Worm (Caenorhabditis elegans): ENCODE results near the gene C11E4.8.
A peak's percentile ranks its signal among the peaks of the same experiment; 100 is the strongest.

Gene C11E4.8

DNA sequence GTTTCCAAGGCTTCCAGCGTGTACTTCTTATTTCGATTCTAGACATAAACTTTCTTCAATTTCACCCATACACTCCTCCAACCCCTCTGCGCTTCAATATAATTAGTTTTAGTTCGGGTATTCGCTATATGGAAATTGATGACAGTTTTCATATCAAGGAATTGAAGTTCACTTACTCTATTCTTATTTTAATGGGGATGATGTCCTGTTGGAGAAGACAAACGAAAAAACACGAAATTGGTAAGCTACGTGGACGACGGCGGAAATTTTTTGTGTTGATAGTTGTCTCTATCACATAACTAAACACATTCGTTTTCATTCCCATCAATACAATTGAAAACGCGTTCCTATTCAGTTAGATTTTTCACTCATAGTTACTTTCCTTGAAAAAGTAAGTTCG, 15.1 kb downstream of the C11E4.8 start, which contains the start of gene F34H10.5:
Gene F34H10.5 (plus strand): TSS at position 301 of the 400 bp plus-strand sequence.
- no peak for TF ChIP-seq zip-4 (GFP tag; optimal IDR thresholded peaks at IDR 0.05)
- no peak for TF ChIP-seq ceh-90 (tag; optimal IDR thresholded peaks at IDR 0.05)
- no peak for TF ChIP-seq fos-1 (tag; optimal IDR thresholded peaks at IDR 0.05)
- no peak for TF ChIP-seq mdl-1 (tag; optimal IDR thresholded peaks at IDR 0.05)
- no peak for TF ChIP-seq F16B12.6 (tag; optimal IDR thresholded peaks at IDR 0.05)
- no peak for TF ChIP-seq mab-9 (GFP tag; IDR thresholded peaks at IDR 0.05)
- TF ChIP-seq lin-39 (tag; optimal IDR thresholded peaks at IDR 0.05): no peak
- TF ChIP-seq lin-13 (GFP tag; optimal IDR thresholded peaks at IDR 0.05): no peak
- no peak for TF ChIP-seq pqm-1 (tag; optimal IDR thresholded peaks at IDR 0.05)
- TF ChIP-seq nhr-84 (tag; optimal IDR thresholded peaks at IDR 0.05): no peak
- no peak for TF ChIP-seq sox-4 (tag; optimal IDR thresholded peaks at IDR 0.05)
- no peak for TF ChIP-seq nhr-47 (tag; optimal IDR thresholded peaks at IDR 0.05)
- no peak for TF ChIP-seq sup-37 (GFP tag; optimal IDR thresholded peaks at IDR 0.05)
- TF ChIP-seq nhr-12 (tag; optimal IDR thresholded peaks at IDR 0.05): no peak
- TF ChIP-seq alr-1 (tag; optimal IDR thresholded peaks at IDR 0.05; ENCODE audit: borderline replicate concordance): no peak

DNA sequence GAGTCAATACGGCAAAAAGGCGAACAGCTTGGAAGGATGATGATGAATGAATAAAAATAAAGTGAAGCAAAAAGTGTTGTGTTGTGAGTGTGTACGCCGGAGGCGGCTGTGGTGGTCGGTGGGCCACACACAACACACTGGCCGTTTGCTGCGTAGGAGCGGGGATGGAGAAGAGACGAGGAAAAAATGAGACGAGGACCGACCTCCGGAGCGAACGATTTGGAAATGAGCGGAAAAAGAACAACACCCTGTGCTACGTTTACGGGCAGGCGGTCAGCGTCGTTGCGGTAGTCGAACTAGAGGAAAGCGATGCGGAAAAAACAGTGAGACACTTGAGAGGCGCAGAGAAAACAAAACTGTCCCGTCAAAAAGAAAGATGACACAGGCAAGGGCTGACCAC, 16.9 kb downstream of the C11E4.8 start:
- peak in 1 of 2 experiments; percentile 5 for TF ChIP-seq lin-35 (GFP tag; optimal IDR thresholded peaks at IDR 0.05)
- no peak for TF ChIP-seq ama-1 (optimal IDR thresholded peaks at IDR 0.05)
- no peak for TF ChIP-seq zag-1 (tag; optimal IDR thresholded peaks at IDR 0.05)
- no peak for TF ChIP-seq efl-1 (optimal IDR thresholded peaks at IDR 0.05)
- TF ChIP-seq efl-1 (GFP tag; optimal IDR thresholded peaks at IDR 0.05 in 1 of 2): peak in 1 of 2 experiments; percentile 53
- peak; percentile 20 for TF ChIP-seq lin-14 (GFP tag; optimal IDR thresholded peaks at IDR 0.05)
- TF ChIP-seq lin-13 (GFP tag; optimal IDR thresholded peaks at IDR 0.05): no peak
- no peak for TF ChIP-seq tbx-2 (tag; optimal IDR thresholded peaks at IDR 0.05)
- TF ChIP-seq mef-2 (tag; optimal IDR thresholded peaks at IDR 0.05): no peak
- TF ChIP-seq C04F5.9 (tag; optimal IDR thresholded peaks at IDR 0.05): no peak
- no peak for TF ChIP-seq hlh-4 (tag; optimal IDR thresholded peaks at IDR 0.05)
- TF ChIP-seq ztf-11 (tag; optimal IDR thresholded peaks at IDR 0.05): no peak
- no peak for TF ChIP-seq snpc-4 (tag; optimal IDR thresholded peaks at IDR 0.05)
- TF ChIP-seq mab-9 (GFP tag; IDR thresholded peaks at IDR 0.05): no peak
- no peak for TF ChIP-seq dpl-1 (GFP tag; optimal IDR thresholded peaks at IDR 0.05)
- TF ChIP-seq ceh-63 (GFP tag; optimal IDR thresholded peaks at IDR 0.05): no peak
- TF ChIP-seq ceh-82 (tag; optimal IDR thresholded peaks at IDR 0.05): peak in 1 of 3 experiments; percentile 2
- TF ChIP-seq nhr-28 (tag; optimal IDR thresholded peaks at IDR 0.05): no peak
- no peak for TF ChIP-seq lsy-2 (tag; optimal IDR thresholded peaks at IDR 0.05)
- TF ChIP-seq rnt-1 (tag; optimal IDR thresholded peaks at IDR 0.05): no peak
- TF ChIP-seq pag-3 (tag; optimal IDR thresholded peaks at IDR 0.05; ENCODE audit: borderline replicate concordance, insufficient read depth): no peak
- no peak for TF ChIP-seq unc-30 (tag; optimal IDR thresholded peaks at IDR 0.05)
- no peak for TF ChIP-seq zip-4 (GFP tag; optimal IDR thresholded peaks at IDR 0.05)
- TF ChIP-seq nhr-12 (tag; optimal IDR thresholded peaks at IDR 0.05): no peak
- TF ChIP-seq ets-5 (GFP tag; IDR thresholded peaks at IDR 0.05): no peak
- TF ChIP-seq blmp-1 (tag; optimal IDR thresholded peaks at IDR 0.05): peak; percentile 25

ce11 chrX:9637700-9638099, 17.5 kb downstream of the C11E4.8 start:
- no peak for TF ChIP-seq alr-1 (tag; optimal IDR thresholded peaks at IDR 0.05; ENCODE audit: borderline replicate concordance)
- no peak for TF ChIP-seq C34B4.2 (tag; optimal IDR thresholded peaks at IDR 0.05)
- no peak for TF ChIP-seq nhr-28 (tag; optimal IDR thresholded peaks at IDR 0.05)
- no peak for TF ChIP-seq tlp-1 (tag; optimal IDR thresholded peaks at IDR 0.05)
- TF ChIP-seq unc-62 (GFP tag; optimal IDR thresholded peaks at IDR 0.05): no peak
- TF ChIP-seq ztf-11 (tag; optimal IDR thresholded peaks at IDR 0.05): no peak
- no peak for TF ChIP-seq sptf-1 (tag; optimal IDR thresholded peaks at IDR 0.05)
- no peak for TF ChIP-seq egl-13 (tag; optimal IDR thresholded peaks at IDR 0.05)
- TF ChIP-seq irx-1 (tag; optimal IDR thresholded peaks at IDR 0.05): peak; percentile 13
- TF ChIP-seq ceh-82 (tag; optimal IDR thresholded peaks at IDR 0.05): peak; percentile 11 to 24 (median 20)
- peak; percentile 53 for TF ChIP-seq xbp-1 (tag; optimal IDR thresholded peaks at IDR 0.05)
- no peak for TF ChIP-seq snpc-4 (tag; optimal IDR thresholded peaks at IDR 0.05)
- TF ChIP-seq ceh-88 (GFP tag; IDR thresholded peaks at IDR 0.05): no peak
- peak; percentile 37 for TF ChIP-seq dsc-1 (tag; optimal IDR thresholded peaks at IDR 0.05)
- TF ChIP-seq blmp-1 (tag; optimal IDR thresholded peaks at IDR 0.05): peak; percentile 16
- TF ChIP-seq fkh-8 (tag; optimal IDR thresholded peaks at IDR 0.05): no peak
- TF ChIP-seq dpl-1 (GFP tag; optimal IDR thresholded peaks at IDR 0.05): peak in 1 of 3 experiments; percentile 10
- TF ChIP-seq zag-1 (tag; optimal IDR thresholded peaks at IDR 0.05): no peak
- no peak for TF ChIP-seq Y116A8C.19 (tag; optimal IDR thresholded peaks at IDR 0.05; ENCODE audit: borderline replicate concordance)
- TF ChIP-seq pqm-1 (tag; optimal IDR thresholded peaks at IDR 0.05): no peak
- peak in 1 of 2 experiments; percentile 37 for TF ChIP-seq lsy-2 (tag; optimal IDR thresholded peaks at IDR 0.05)
- no peak for TF ChIP-seq unc-130 (tag; optimal IDR thresholded peaks at IDR 0.05)
- no peak for TF ChIP-seq unc-98 (GFP tag; IDR thresholded peaks at IDR 0.05)
- TF ChIP-seq lin-15B (tag; optimal IDR thresholded peaks at IDR 0.05): no peak
